Worm (Caenorhabditis elegans) whole organism, young adult: ENCODE measurements around the gene R02E4.2.

Experiments
- B0035.1 ChIP-seq: sonication (generic microtip); optimal IDR thresholded peaks from 2 replicates; lab custom pipeline; 2016; ENCODE audit warnings: missing genetic modification characterization, mild to moderate bottlenecking, missing compliant biosample characterization, missing genotype, missing genetic modification reagents
- B0261.1 ChIP-seq: sonication (generic microtip); optimal IDR thresholded peaks from 2 replicates; lab custom pipeline; 2016; ENCODE audit warnings: mild to moderate bottlenecking, missing genetic modification characterization, moderate library complexity, missing compliant biosample characterization
- F33H1.4 ChIP-seq: fragments of 200-800 bp; sonication (Bioruptor generic); IDR thresholded peaks from 2 replicates; pipeline ENCODE4 v1.3.6; 2022; ENCODE audit warnings: missing genetic modification reagents, missing genetic modification characterization, missing compliant biosample characterization
- F37B4.10 ChIP-seq: fragments of 200-800 bp; sonication (Bioruptor generic); IDR thresholded peaks from 2 replicates; pipeline ENCODE4 v1.3.6; 2022; ENCODE audit warnings: missing genetic modification characterization, missing compliant biosample characterization
- F49E8.2 ChIP-seq: sonication (generic microtip); optimal IDR thresholded peaks from 3 replicates; lab custom pipeline; 2017; ENCODE audit warnings: missing genetic modification characterization, mild to moderate bottlenecking, missing compliant biosample characterization, antibody characterized with exemption, moderate library complexity; ENCODE audit not compliant: insufficient read depth
- F52B5.7 ChIP-seq: sonication (generic microtip); optimal IDR thresholded peaks from 2 replicates; lab custom pipeline; 2016; ENCODE audit warnings: mild to moderate bottlenecking, missing genetic modification characterization, missing compliant biosample characterization
- F55B11.4 ChIP-seq: sonication (generic microtip); optimal IDR thresholded peaks from 2 replicates; lab custom pipeline; 2016; ENCODE audit warnings: missing compliant biosample characterization, missing genetic modification characterization, borderline replicate concordance; ENCODE audit not compliant: insufficient read depth
- Y53G8AR.9 ChIP-seq: fragments of 200-800 bp; sonication (Bioruptor generic); conservative IDR thresholded peaks from 2 replicates; pipeline ENCODE4 v1.3.6; 2022; ENCODE audit warnings: missing genetic modification reagents, missing genetic modification characterization, missing compliant biosample characterization
- ZK185.1 ChIP-seq: sonication (generic microtip); optimal IDR thresholded peaks from 2 replicates; lab custom pipeline; 2016; ENCODE audit warnings: mild to moderate bottlenecking, missing genetic modification characterization, missing compliant biosample characterization; ENCODE audit not compliant: poor library complexity, severe bottlenecking
- atf-7 ChIP-seq: sonication (generic microtip); optimal IDR thresholded peaks from 2 replicates; lab custom pipeline; 2017; ENCODE audit warnings: mild to moderate bottlenecking, missing genetic modification characterization, missing compliant biosample characterization
- attf-3 ChIP-seq: fragments of 200-800 bp; sonication (Bioruptor generic); conservative IDR thresholded peaks from 2 replicates; pipeline ENCODE4 v1.3.6; 2022; ENCODE audit warnings: missing genetic modification reagents, missing genetic modification characterization, missing compliant biosample characterization
- ceh-27 ChIP-seq: fragments of 200-800 bp; sonication (Bioruptor generic); optimal IDR thresholded peaks from 2 replicates; lab custom pipeline; 2018; ENCODE audit warnings: mild to moderate bottlenecking, missing genetic modification characterization, moderate library complexity, missing compliant biosample characterization
- ceh-91 ChIP-seq: fragments of 200-800 bp; sonication (Bioruptor generic); IDR thresholded peaks from 2 replicates; pipeline ENCODE4 v1.3.6; 2022; ENCODE audit warnings: missing genetic modification reagents, missing genetic modification characterization, missing compliant biosample characterization
- dox-1 ChIP-seq: fragments of 200-800 bp; sonication (Bioruptor generic); IDR thresholded peaks from 2 replicates; pipeline ENCODE4 v1.3.6; 2022; ENCODE audit warnings: missing genetic modification reagents, missing genetic modification characterization, missing compliant biosample characterization
- dpl-1 ChIP-seq: fragments of 150-350 bp; optimal IDR thresholded peaks from 2 replicates; lab custom pipeline; 2014; ENCODE audit warnings: missing biosample characterization, missing genetic modification reagents, missing genetic modification characterization
- efl-1 ChIP-seq: fragments of 150-350 bp; optimal IDR thresholded peaks from 2 replicates; lab custom pipeline; 2014; ENCODE audit warnings: missing biosample characterization, missing genetic modification reagents, missing genetic modification characterization
- egl-44 ChIP-seq: fragments of 200-800 bp; sonication (Bioruptor generic); IDR thresholded peaks from 2 replicates; pipeline ENCODE4 v1.3.6; 2022; ENCODE audit warnings: missing genetic modification reagents, missing genetic modification characterization, missing compliant biosample characterization
- egrh-3 ChIP-seq: fragments of 200-800 bp; sonication (Bioruptor generic); IDR thresholded peaks from 2 replicates; pipeline ENCODE4 v1.3.6; 2022; ENCODE audit warnings: missing genetic modification reagents, missing genetic modification characterization, missing compliant biosample characterization
- ets-4 ChIP-seq: fragments of 200-800 bp; sonication (Bioruptor generic); optimal IDR thresholded peaks from 2 replicates; lab custom pipeline; 2018; ENCODE audit warnings: mild to moderate bottlenecking, missing genetic modification characterization, missing compliant biosample characterization
- fkh-3 ChIP-seq: sonication (generic microtip); optimal IDR thresholded peaks from 2 replicates; lab custom pipeline; 2016; ENCODE audit warnings: mild to moderate bottlenecking, missing genetic modification characterization, missing compliant biosample characterization
- hrde-1 ChIP-seq: sonication (generic microtip); optimal IDR thresholded peaks from 2 replicates; lab custom pipeline; 2016; ENCODE audit warnings: missing genetic modification characterization, mild to moderate bottlenecking, missing compliant biosample characterization, moderate library complexity, missing genotype, missing genetic modification reagents, borderline replicate concordance
- let-607 ChIP-seq, 2 experiments: fragments of 200-800 bp in 1 of 2; sonication (Bioruptor generic) in 1 of 2; sonication (generic microtip) in 1 of 2; optimal IDR thresholded peaks; 2 replicates each; lab custom pipeline; 2016 to 2018; ENCODE audit warnings: mild to moderate bottlenecking in 2 of 2, missing compliant biosample characterization in 2 of 2, missing genetic modification characterization in 2 of 2, moderate library complexity in 2 of 2, missing genotype in 1 of 2
- lin-26 ChIP-seq: fragments of 200-800 bp; sonication (Bioruptor generic); IDR thresholded peaks from 2 replicates; pipeline ENCODE4 v1.3.6; 2022; ENCODE audit warnings: missing genetic modification reagents, missing genetic modification characterization, missing compliant biosample characterization
- lin-35 ChIP-seq, 3 experiments: fragments of 150-350 bp in 2 of 3; sonication (generic microtip) in 1 of 3; optimal IDR thresholded peaks; 2 replicates each; lab custom pipeline; 2014 to 2018; ENCODE audit warnings: missing biosample characterization in 3 of 3, missing genetic modification characterization in 3 of 3, missing genetic modification reagents in 3 of 3
- lin-54 ChIP-seq: fragments of 200-800 bp; sonication (Bioruptor generic); optimal IDR thresholded peaks from 2 replicates; lab custom pipeline; 2018; ENCODE audit warnings: mild to moderate bottlenecking, missing genetic modification characterization, missing compliant biosample characterization
- lsl-1 ChIP-seq: fragments of 200-800 bp; sonication (Bioruptor generic); optimal IDR thresholded peaks from 2 replicates; lab custom pipeline; 2018; ENCODE audit warnings: mild to moderate bottlenecking, missing genetic modification characterization, moderate library complexity, missing compliant biosample characterization
- lsy-27 ChIP-seq: sonication (generic microtip); optimal IDR thresholded peaks from 2 replicates; lab custom pipeline; 2017; ENCODE audit warnings: missing genetic modification characterization, mild to moderate bottlenecking, missing compliant biosample characterization, antibody characterized with exemption, missing genotype, borderline replicate concordance; ENCODE audit not compliant: insufficient read depth
- madf-10 ChIP-seq: sonication (generic microtip); optimal IDR thresholded peaks from 2 replicates; lab custom pipeline; 2016; ENCODE audit warnings: mild to moderate bottlenecking, missing genetic modification characterization, missing compliant biosample characterization
- madf-3 ChIP-seq: fragments of 200-800 bp; sonication (Bioruptor generic); IDR thresholded peaks from 2 replicates; pipeline ENCODE4 v1.3.6; 2022; ENCODE audit warnings: missing genetic modification reagents, missing genetic modification characterization, missing compliant biosample characterization
- mel-28 ChIP-seq: sonication (generic microtip); optimal IDR thresholded peaks from 2 replicates; lab custom pipeline; 2016; ENCODE audit warnings: borderline replicate concordance, mild to moderate bottlenecking, missing genetic modification characterization, missing compliant biosample characterization
- mes-4 ChIP-seq: sonication (generic microtip); optimal IDR thresholded peaks from 2 replicates; lab custom pipeline; 2016; ENCODE audit warnings: missing genotype, missing genetic modification characterization, missing compliant biosample characterization
- nfya-2 ChIP-seq: fragments of 200-800 bp; sonication (Bioruptor generic); IDR thresholded peaks from 2 replicates; pipeline ENCODE4 v1.3.6; 2022; ENCODE audit warnings: missing genetic modification reagents, missing genetic modification characterization, missing compliant biosample characterization
- nfyb-1 ChIP-seq: fragments of 200-800 bp; sonication (Bioruptor generic); IDR thresholded peaks from 2 replicates; pipeline ENCODE4 v1.3.6; 2022; ENCODE audit warnings: missing genetic modification reagents, missing genetic modification characterization, missing compliant biosample characterization
- nhr-179 ChIP-seq: sonication (generic microtip); optimal IDR thresholded peaks from 2 replicates; lab custom pipeline; 2016; ENCODE audit warnings: mild to moderate bottlenecking, missing genetic modification characterization, missing compliant biosample characterization
- nhr-27 ChIP-seq: fragments of 200-800 bp; sonication (Bioruptor generic); optimal IDR thresholded peaks from 2 replicates; lab custom pipeline; 2018; ENCODE audit warnings: mild to moderate bottlenecking, missing genetic modification characterization, moderate library complexity, missing compliant biosample characterization
- nhr-80 ChIP-seq: sonication (generic microtip); optimal IDR thresholded peaks from 2 replicates; lab custom pipeline; 2016; ENCODE audit warnings: missing genetic modification characterization, missing compliant biosample characterization
- pbrm-1 ChIP-seq: fragments of 200-800 bp; sonication (Bioruptor generic); IDR thresholded peaks from 2 replicates; pipeline ENCODE4 v1.3.6; 2022; ENCODE audit warnings: missing genetic modification reagents, missing genetic modification characterization, missing compliant biosample characterization
- rcor-1 ChIP-seq: fragments of 200-800 bp; sonication (Bioruptor generic); IDR thresholded peaks from 2 replicates; pipeline ENCODE4 v1.3.6; 2022; ENCODE audit warnings: missing genetic modification reagents, missing genetic modification characterization, missing compliant biosample characterization
- repo-1 ChIP-seq: sonication (generic microtip); optimal IDR thresholded peaks from 2 replicates; lab custom pipeline; 2017; ENCODE audit warnings: mild to moderate bottlenecking, missing genetic modification characterization, missing compliant biosample characterization
- rpc-1 ChIP-seq, 2 experiments: fragments of 150-350 bp in 1 of 2; sonication (generic microtip) in 1 of 2; optimal IDR thresholded peaks; 2 replicates each; lab custom pipeline; 2014 to 2018; ENCODE audit warnings: missing biosample characterization in 1 of 2, missing genetic modification characterization in 1 of 2, missing genetic modification reagents in 1 of 2, missing genotype in 1 of 2
- somi-1 ChIP-seq: fragments of 200-800 bp; sonication (Bioruptor generic); optimal IDR thresholded peaks from 2 replicates; lab custom pipeline; 2018; ENCODE audit warnings: mild to moderate bottlenecking, missing genetic modification characterization, missing compliant biosample characterization
- tbx-9 ChIP-seq: sonication (generic microtip); optimal IDR thresholded peaks from 2 replicates; lab custom pipeline; 2016; ENCODE audit warnings: borderline replicate concordance, missing genetic modification characterization, inconsistent platforms, missing compliant biosample characterization
- unc-130 ChIP-seq: sonication (generic microtip); optimal IDR thresholded peaks from 2 replicates; lab custom pipeline; 2016; ENCODE audit warnings: missing genetic modification reagents, missing genetic modification characterization, missing compliant biosample characterization
- zim-3 ChIP-seq: sonication (generic microtip); optimal IDR thresholded peaks from 2 replicates; lab custom pipeline; 2017; ENCODE audit warnings: mild to moderate bottlenecking, missing genetic modification characterization, moderate library complexity, missing compliant biosample characterization
- ztf-26 ChIP-seq: sonication (generic microtip); optimal IDR thresholded peaks from 2 replicates; lab custom pipeline; 2017; ENCODE audit warnings: missing genetic modification characterization, missing compliant biosample characterization
- ztf-28 ChIP-seq: fragments of 200-800 bp; sonication (Bioruptor generic); IDR thresholded peaks from 2 replicates; pipeline ENCODE4 v1.3.6; 2022; ENCODE audit warnings: missing genetic modification reagents, missing genetic modification characterization, missing compliant biosample characterization
- ztf-6 ChIP-seq: fragments of 200-800 bp; sonication (Bioruptor generic); IDR thresholded peaks from 2 replicates; pipeline ENCODE4 v1.3.6; 2022; ENCODE audit warnings: missing genetic modification reagents, missing genetic modification characterization, missing compliant biosample characterization

The R02E4.2 gene

DNA sequence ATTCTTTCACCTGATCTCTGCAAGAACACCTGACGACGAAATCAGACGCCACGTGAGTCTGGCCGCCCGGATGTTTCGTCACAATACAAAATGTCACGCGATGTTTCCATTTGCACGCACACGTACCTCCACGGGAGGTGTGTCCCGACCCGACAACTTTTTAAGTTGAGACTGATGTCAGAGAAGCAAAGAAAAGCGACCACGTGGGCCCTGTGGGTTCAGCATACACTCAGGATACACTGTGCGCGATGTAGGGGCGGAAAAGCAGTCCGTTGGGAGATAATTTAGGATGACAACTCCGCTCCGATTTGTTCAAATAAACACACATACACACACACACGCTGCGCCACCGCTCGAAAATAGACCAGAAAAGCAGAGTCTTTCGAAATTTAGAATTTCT is 34.9 kb downstream of the R02E4.2 start (continued):
- TF ChIP-seq repo-1 (tag; lab: Kevin White, UChicago) = no peak
- TF ChIP-seq lsy-27 (tag; lab: Kevin White, UChicago) = no peak
- TF ChIP-seq F52B5.7 (tag; lab: Kevin White, UChicago) = no peak
- peak; percentile 32 for TF ChIP-seq lin-54
- no peak for TF ChIP-seq fkh-3
- no peak for TF ChIP-seq hrde-1
- no peak for TF ChIP-seq F49E8.2
- no peak for TF ChIP-seq ztf-6 (GFP tag; lab: Robert Waterston, UW)
- no peak for TF ChIP-seq B0035.1 (tag; lab: Kevin White, UChicago)
- no peak for TF ChIP-seq lsl-1
- no peak for TF ChIP-seq B0261.1
- TF ChIP-seq let-607 (tag; optimal IDR thresholded peaks at IDR 0.05; lab: Kevin White, UChicago) = peak; percentile 41 to 50
- peak; percentile 92 for TF ChIP-seq somi-1 (GFP tag; lab: Kevin White, UChicago)
- no peak for TF ChIP-seq attf-3 (GFP tag; lab: Robert Waterston, UW)
- TF ChIP-seq pbrm-1 = peak; percentile 65; the same call in 1 of the 2 replicates
- TF ChIP-seq nhr-27 (tag; lab: Kevin White, UChicago) = no peak
- TF ChIP-seq madf-3 (GFP tag; lab: Robert Waterston, UW) = 0 out of 2 replicates have a peak, but pooled peaks have one; percentile 15
- peak; percentile 42; the same call in 1 of the 2 replicates for TF ChIP-seq Y53G8AR.9
- TF ChIP-seq ceh-91 (GFP tag; lab: Robert Waterston, UW) = no peak
- no peak for TF ChIP-seq dpl-1 (GFP tag; lab: Kevin White, UChicago)
- peak in 1 of 3 experiments; percentile 39 for TF ChIP-seq lin-35 (GFP tag; optimal IDR thresholded peaks at IDR 0.05; lab: Kevin White, UChicago)
- peak; percentile 1 for TF ChIP-seq mel-28
- TF ChIP-seq rcor-1 (GFP tag; lab: Robert Waterston, UW) = no peak
- TF ChIP-seq efl-1 (GFP tag; lab: Kevin White, UChicago) = no peak
- TF ChIP-seq ceh-27 (GFP tag; lab: Kevin White, UChicago) = peak; percentile 47
- TF ChIP-seq egrh-3 = no peak
- no peak for TF ChIP-seq rpc-1 (optimal IDR thresholded peaks at IDR 0.05; lab: Kevin White, UChicago)
- TF ChIP-seq rpc-1 (tag; optimal IDR thresholded peaks at IDR 0.05; lab: Kevin White, UChicago) = no peak
- TF ChIP-seq egl-44 (GFP tag; lab: Robert Waterston, UW) = peak; percentile 68; the same call in 1 of the 2 replicates
- peak; percentile 38 for TF ChIP-seq ets-4 (GFP tag; lab: Kevin White, UChicago)
- peak; percentile 51; the same call in 1 of the 2 replicates for TF ChIP-seq lin-26 (GFP tag; lab: Robert Waterston, UW)
- no peak for TF ChIP-seq mes-4 (tag; lab: Kevin White, UChicago)
- TF ChIP-seq ZK185.1 (tag; lab: Kevin White, UChicago) = no peak
- TF ChIP-seq F37B4.10 (GFP tag; lab: Robert Waterston, UW) = 0 out of 2 replicates have a peak, but pooled peaks have one; percentile 63
- peak; percentile 52 for TF ChIP-seq nhr-80 (tag; lab: Kevin White, UChicago)
- no peak for TF ChIP-seq tbx-9 (tag; lab: Kevin White, UChicago)
- TF ChIP-seq nfyb-1 (GFP tag; lab: Robert Waterston, UW) = peak; percentile 81
- TF ChIP-seq atf-7 = peak; percentile 64
- TF ChIP-seq madf-10 (tag; lab: Kevin White, UChicago) = peak; percentile 51
- TF ChIP-seq ztf-26 (tag; lab: Kevin White, UChicago) = peak; percentile 90
- TF ChIP-seq nfya-2 (GFP tag; lab: Robert Waterston, UW) = no peak
- no peak for TF ChIP-seq unc-130
- no peak for TF ChIP-seq F55B11.4 (tag; lab: Kevin White, UChicago)
- no peak for TF ChIP-seq nhr-179 (tag; lab: Kevin White, UChicago)
- no peak for TF ChIP-seq ztf-28 (GFP tag; lab: Robert Waterston, UW)
- no peak for TF ChIP-seq F33H1.4 (GFP tag; lab: Robert Waterston, UW)
- no peak for TF ChIP-seq zim-3 (tag; lab: Kevin White, UChicago)
- peak; percentile 71 for TF ChIP-seq dox-1 (GFP tag; lab: Robert Waterston, UW)
